Worm (Caenorhabditis elegans) whole organism, midembryonic: ENCODE results near the gene ncs-5.

Experiments
- flt-1 ChIP-seq: fragments of 200-800 bp; sonication (Bioruptor generic); IDR thresholded peaks from 2 replicates; pipeline ENCODE4 v1.3.6; 2022; ENCODE audit warnings: missing genetic modification characterization, missing compliant biosample characterization
- ref-1 ChIP-seq: fragments of 200-800 bp; sonication (Bioruptor generic); conservative IDR thresholded peaks from 2 replicates; pipeline ENCODE4 v1.3.6; 2022; ENCODE audit warnings: missing genetic modification reagents, missing genetic modification characterization, missing compliant biosample characterization
- tab-1 ChIP-seq: fragments of 200-800 bp; sonication (Bioruptor generic); IDR thresholded peaks from 2 replicates; pipeline ENCODE4 v1.3.6; 2022; ENCODE audit warnings: missing genetic modification characterization, missing compliant biosample characterization
- ztf-29 ChIP-seq: fragments of 200-800 bp; sonication (Bioruptor generic); IDR thresholded peaks from 2 replicates; pipeline ENCODE4 v1.3.6; 2022; ENCODE audit warnings: missing genetic modification reagents, missing genetic modification characterization, missing compliant biosample characterization

- no peak for TF ChIP-seq ztf-29
- no peak for TF ChIP-seq flt-1
- no peak for TF ChIP-seq ref-1 (GFP tag; lab: Robert Waterston, UW)
- TF ChIP-seq tab-1 (GFP tag; lab: Robert Waterston, UW): no peak
These were observed 17.6 kb downstream of the ncs-5 start, which contains the start of gene cyp-33D3 for ce11 chrV:18837125-18837524.
